Fruit fly (Drosophila melanogaster) whole organism, wandering third instar larva: Measurements from ENCODE around the gene CG12680.

Experiments
- Dif ChIP-seq: fragments of 200-275, 200-300 bp; sonication (Bioruptor generic); optimal IDR thresholded peaks from 2 replicates; lab custom pipeline; 2018; ENCODE audit warnings: missing biosample characterization, missing genetic modification characterization; ENCODE audit not compliant: partially characterized antibody
- dl ChIP-seq, 2 experiments: fragments of 175-275, 200-275 bp in 1 of 2; fragments of 200-275 bp in 1 of 2; sonication (Bioruptor generic); optimal IDR thresholded peaks; lab custom pipeline; 2018; ENCODE audit warnings: mild to moderate bottlenecking in 2 of 2, missing biosample characterization in 2 of 2, missing genetic modification characterization in 2 of 2, moderate library complexity in 2 of 2; ENCODE audit not compliant: partially characterized antibody in 2 of 2, insufficient read depth in 1 of 2
- pan ChIP-seq: fragments of >200 bp; optimal IDR thresholded peaks from 2 replicates; lab custom pipeline; 2017

- TF ChIP-seq pan (no peak), dl (GFP tag; optimal IDR thresholded peaks at IDR 0.05; lab: Kevin White, UChicago; ENCODE audit: insufficient read depth in 1 of 2, partially characterized antibody in 2 of 2) (no peak), Dif (GFP tag; lab: Kevin White, UChicago) (no peak)
Observed at dm6 chrX:5040098-5040497, 42.9 kb downstream of the CG12680 start.
